Worm (Caenorhabditis elegans) whole organism, young adult: ENCODE data around the gene tut-1.

Experiments used
- B0035.1 ChIP-seq: sonication (generic microtip); optimal IDR thresholded peaks from 2 replicates; lab custom pipeline; 2016; ENCODE audit warnings: missing genetic modification characterization, mild to moderate bottlenecking, missing compliant biosample characterization, missing genotype, missing genetic modification reagents
- F10E7.11 ChIP-seq: sonication (generic microtip); optimal IDR thresholded peaks from 2 replicates; lab custom pipeline; 2017; ENCODE audit warnings: mild to moderate bottlenecking, missing genetic modification characterization, moderate library complexity, missing compliant biosample characterization
- F22D6.2 ChIP-seq: sonication (generic microtip); optimal IDR thresholded peaks from 2 replicates; lab custom pipeline; 2016; ENCODE audit warnings: mild to moderate bottlenecking, missing genetic modification characterization, missing compliant biosample characterization
- F39B2.1 ChIP-seq: fragments of 200-800 bp; sonication (Bioruptor generic); IDR thresholded peaks from 2 replicates; pipeline ENCODE4 v1.3.6; 2022; ENCODE audit warnings: missing genetic modification reagents, missing genetic modification characterization, missing compliant biosample characterization
- F55B11.4 ChIP-seq: sonication (generic microtip); optimal IDR thresholded peaks from 2 replicates; lab custom pipeline; 2016; ENCODE audit warnings: missing compliant biosample characterization, missing genetic modification characterization, borderline replicate concordance; ENCODE audit not compliant: insufficient read depth
- F57A8.1 ChIP-seq: fragments of 200-800 bp; sonication (Bioruptor generic); optimal IDR thresholded peaks from 2 replicates; lab custom pipeline; 2018; ENCODE audit warnings: mild to moderate bottlenecking, missing genetic modification characterization, moderate library complexity, missing compliant biosample characterization
- F57C9.4 ChIP-seq: sonication (generic microtip); optimal IDR thresholded peaks from 2 replicates; lab custom pipeline; 2017; ENCODE audit warnings: mild to moderate bottlenecking, missing genetic modification characterization, missing compliant biosample characterization
- K11D2.4 ChIP-seq: fragments of 200-800 bp; sonication (Bioruptor generic); IDR thresholded peaks from 2 replicates; pipeline ENCODE4 v1.3.6; 2022; ENCODE audit warnings: missing genetic modification reagents, missing genetic modification characterization, missing compliant biosample characterization
- Y56A3A.18 ChIP-seq: fragments of 200-800 bp; sonication (Bioruptor generic); IDR thresholded peaks from 2 replicates; pipeline ENCODE4 v1.3.6; 2022; ENCODE audit warnings: missing genetic modification reagents, missing genetic modification characterization, missing compliant biosample characterization
- akir-1 ChIP-seq: fragments of 200-800 bp; sonication (Bioruptor generic); optimal IDR thresholded peaks from 2 replicates; lab custom pipeline; 2018; ENCODE audit warnings: mild to moderate bottlenecking, missing genetic modification characterization, moderate library complexity, missing compliant biosample characterization
- atf-7 ChIP-seq: sonication (generic microtip); optimal IDR thresholded peaks from 2 replicates; lab custom pipeline; 2017; ENCODE audit warnings: mild to moderate bottlenecking, missing genetic modification characterization, missing compliant biosample characterization
- athp-1 ChIP-seq: sonication (generic microtip); optimal IDR thresholded peaks from 2 replicates; lab custom pipeline; 2017; ENCODE audit warnings: mild to moderate bottlenecking, missing genetic modification characterization, missing compliant biosample characterization
- bed-1 ChIP-seq: fragments of 200-800 bp; sonication (Bioruptor generic); IDR thresholded peaks from 2 replicates; pipeline ENCODE4 v1.3.6; 2022; ENCODE audit warnings: missing genetic modification reagents, missing genetic modification characterization, missing compliant biosample characterization
- bed-2 ChIP-seq: fragments of 200-800 bp; sonication (Bioruptor generic); IDR thresholded peaks from 2 replicates; pipeline ENCODE4 v1.3.6; 2022; ENCODE audit warnings: missing genetic modification reagents, missing genetic modification characterization, missing compliant biosample characterization
- ceh-100 ChIP-seq: fragments of 200-800 bp; sonication (Bioruptor generic); IDR thresholded peaks from 2 replicates; pipeline ENCODE4 v1.3.6; 2022; ENCODE audit warnings: missing genetic modification reagents, missing genetic modification characterization, missing compliant biosample characterization
- ceh-27 ChIP-seq: fragments of 200-800 bp; sonication (Bioruptor generic); optimal IDR thresholded peaks from 2 replicates; lab custom pipeline; 2018; ENCODE audit warnings: mild to moderate bottlenecking, missing genetic modification characterization, moderate library complexity, missing compliant biosample characterization
- ceh-40 ChIP-seq: fragments of 200-800 bp; sonication (Bioruptor generic); IDR thresholded peaks from 2 replicates; pipeline ENCODE4 v1.3.6; 2022; ENCODE audit warnings: missing genetic modification characterization, missing compliant biosample characterization
- ceh-79 ChIP-seq: sonication (generic microtip); optimal IDR thresholded peaks from 2 replicates; lab custom pipeline; 2017; ENCODE audit warnings: mild to moderate bottlenecking, missing genetic modification characterization, missing compliant biosample characterization
- die-1 ChIP-seq: sonication (generic microtip); optimal IDR thresholded peaks from 2 replicates; lab custom pipeline; 2016; ENCODE audit warnings: missing genotype, mild to moderate bottlenecking, missing genetic modification characterization, missing compliant biosample characterization
- egl-18 ChIP-seq: fragments of 200-800 bp; sonication (Bioruptor generic); IDR thresholded peaks from 2 replicates; pipeline ENCODE4 v1.3.6; 2022; ENCODE audit warnings: missing genetic modification reagents, missing genetic modification characterization, missing compliant biosample characterization
- ekl-4 ChIP-seq: fragments of 200-800 bp; sonication (Bioruptor generic); IDR thresholded peaks from 2 replicates; pipeline ENCODE4 v1.3.6; 2022; ENCODE audit warnings: missing genetic modification reagents, missing genetic modification characterization, missing compliant biosample characterization
- him-1 ChIP-seq: sonication (generic microtip); optimal IDR thresholded peaks from 2 replicates; lab custom pipeline; 2016; ENCODE audit warnings: missing genotype, missing genetic modification reagents, missing genetic modification characterization, missing compliant biosample characterization
- hlh-26 ChIP-seq: fragments of 200-800 bp; sonication (Bioruptor generic); conservative IDR thresholded peaks from 2 replicates; pipeline ENCODE4 v1.3.6; 2022; ENCODE audit warnings: missing genetic modification reagents, missing genetic modification characterization, missing compliant biosample characterization
- hmg-20 ChIP-seq: fragments of 200-800 bp; sonication (Bioruptor generic); IDR thresholded peaks from 2 replicates; pipeline ENCODE4 v1.3.6; 2022; ENCODE audit warnings: missing genetic modification reagents, missing genetic modification characterization, missing compliant biosample characterization
- hrde-1 ChIP-seq: sonication (generic microtip); optimal IDR thresholded peaks from 2 replicates; lab custom pipeline; 2016; ENCODE audit warnings: missing genetic modification characterization, mild to moderate bottlenecking, missing compliant biosample characterization, moderate library complexity, missing genotype, missing genetic modification reagents, borderline replicate concordance
- hsf-1 ChIP-seq: fragments of 200-800 bp; sonication (Bioruptor generic); IDR thresholded peaks from 2 replicates; pipeline ENCODE4 v1.3.6; 2022; ENCODE audit warnings: missing genetic modification reagents, missing genetic modification characterization, missing compliant biosample characterization
- lin-26 ChIP-seq: fragments of 200-800 bp; sonication (Bioruptor generic); IDR thresholded peaks from 2 replicates; pipeline ENCODE4 v1.3.6; 2022; ENCODE audit warnings: missing genetic modification reagents, missing genetic modification characterization, missing compliant biosample characterization
- lin-35 ChIP-seq, 3 experiments: fragments of 150-350 bp in 2 of 3; sonication (generic microtip) in 1 of 3; optimal IDR thresholded peaks; 2 replicates each; lab custom pipeline; 2014 to 2018; ENCODE audit warnings: missing biosample characterization in 3 of 3, missing genetic modification characterization in 3 of 3, missing genetic modification reagents in 3 of 3
- lin-40 ChIP-seq: sonication (generic microtip); optimal IDR thresholded peaks from 2 replicates; lab custom pipeline; 2016; ENCODE audit warnings: missing genetic modification characterization, mild to moderate bottlenecking, missing compliant biosample characterization, missing genotype, missing genetic modification reagents
- lir-1 ChIP-seq: fragments of 200-800 bp; sonication (Bioruptor generic); conservative IDR thresholded peaks from 2 replicates; pipeline ENCODE4 v1.3.6; 2022; ENCODE audit warnings: missing genetic modification reagents, missing genetic modification characterization, missing compliant biosample characterization
- madf-6 ChIP-seq: fragments of 200-800 bp; sonication (Bioruptor generic); IDR thresholded peaks from 2 replicates; pipeline ENCODE4 v1.3.6; 2022; ENCODE audit warnings: missing genetic modification reagents, missing genetic modification characterization, missing compliant biosample characterization
- mcd-1 ChIP-seq: fragments of 200-800 bp; sonication (Bioruptor generic); IDR thresholded peaks from 2 replicates; pipeline ENCODE4 v1.3.6; 2022; ENCODE audit warnings: missing genetic modification reagents, missing genetic modification characterization, missing compliant biosample characterization
- mxl-1 ChIP-seq: sonication (generic microtip); optimal IDR thresholded peaks from 2 replicates; lab custom pipeline; 2016; ENCODE audit warnings: missing genetic modification characterization, missing compliant biosample characterization
- pbrm-1 ChIP-seq: fragments of 200-800 bp; sonication (Bioruptor generic); IDR thresholded peaks from 2 replicates; pipeline ENCODE4 v1.3.6; 2022; ENCODE audit warnings: missing genetic modification reagents, missing genetic modification characterization, missing compliant biosample characterization
- pha-4 ChIP-seq: fragments of 150-350 bp; sonication (generic microtip); optimal IDR thresholded peaks from 2 replicates; lab custom pipeline; 2014; ENCODE audit warnings: missing biosample characterization, missing genetic modification reagents, missing genetic modification characterization
- snpc-3.4 ChIP-seq: sonication (generic microtip); optimal IDR thresholded peaks from 2 replicates; lab custom pipeline; 2017; ENCODE audit warnings: missing genetic modification characterization, mild to moderate bottlenecking, missing compliant biosample characterization, antibody characterized with exemption, moderate library complexity, missing genotype, missing genetic modification reagents
- tbp1 ChIP-seq: fragments of 200-800 bp; sonication (Bioruptor generic); optimal IDR thresholded peaks from 2 replicates; lab custom pipeline; 2018; ENCODE audit warnings: mild to moderate bottlenecking, missing genetic modification characterization, missing compliant biosample characterization
- ztf-18 ChIP-seq: sonication (generic microtip); optimal IDR thresholded peaks from 2 replicates; lab custom pipeline; 2016; ENCODE audit warnings: missing genotype, mild to moderate bottlenecking, missing genetic modification characterization, missing compliant biosample characterization
- ztf-28 ChIP-seq: fragments of 200-800 bp; sonication (Bioruptor generic); IDR thresholded peaks from 2 replicates; pipeline ENCODE4 v1.3.6; 2022; ENCODE audit warnings: missing genetic modification reagents, missing genetic modification characterization, missing compliant biosample characterization
- ztf-3 ChIP-seq: fragments of 200-800 bp; sonication (Bioruptor generic); optimal IDR thresholded peaks from 2 replicates; lab custom pipeline; 2018; ENCODE audit warnings: mild to moderate bottlenecking, missing genetic modification characterization, missing compliant biosample characterization

Gene tut-1

DNA sequence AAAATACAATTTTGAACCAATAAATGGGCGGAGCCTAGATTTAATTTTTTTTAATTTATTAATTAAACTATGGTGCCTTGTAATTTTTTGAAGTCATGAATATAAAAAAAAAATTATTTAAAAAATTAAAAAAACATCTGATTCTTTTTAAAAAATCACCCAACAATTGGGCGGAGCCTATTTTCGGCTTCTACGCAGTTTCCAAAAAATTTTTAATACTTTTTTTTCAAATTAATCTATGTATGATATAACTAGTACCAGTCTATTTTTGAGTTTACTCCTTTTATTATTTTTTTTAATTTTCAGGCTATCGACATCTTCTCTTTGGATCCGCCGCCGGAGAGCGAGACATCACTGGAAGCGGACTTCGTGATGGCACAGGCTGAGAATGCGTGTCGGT, 29.8 kb downstream of the tut-1 start, which contains the start of gene tpa-1:
TSS of gene tpa-1 (plus strand) at position 301 of the 400 bp plus-strand sequence.
- TF ChIP-seq B0035.1 (tag; lab: Kevin White, UChicago) (no peak), F22D6.2 (tag; lab: Kevin White, UChicago) (no peak), F39B2.1 (GFP tag; lab: Robert Waterston, UW) (no peak), ztf-18 (tag; lab: Kevin White, UChicago) (no peak), him-1 (tag; lab: Kevin White, UChicago) (no peak), ztf-28 (no peak), K11D2.4 (no peak), snpc-3.4 (tag; lab: Kevin White, UChicago) (no peak), akir-1 (GFP tag; lab: Kevin White, UChicago) (no peak), ceh-40 (GFP tag; lab: Robert Waterston, UW) (no peak), die-1 (tag; lab: Kevin White, UChicago) (no peak), mcd-1 (GFP tag; lab: Robert Waterston, UW) (no peak), hlh-26 (no peak), athp-1 (no peak), ztf-3 (GFP tag; lab: Kevin White, UChicago) (no peak)

DNA sequence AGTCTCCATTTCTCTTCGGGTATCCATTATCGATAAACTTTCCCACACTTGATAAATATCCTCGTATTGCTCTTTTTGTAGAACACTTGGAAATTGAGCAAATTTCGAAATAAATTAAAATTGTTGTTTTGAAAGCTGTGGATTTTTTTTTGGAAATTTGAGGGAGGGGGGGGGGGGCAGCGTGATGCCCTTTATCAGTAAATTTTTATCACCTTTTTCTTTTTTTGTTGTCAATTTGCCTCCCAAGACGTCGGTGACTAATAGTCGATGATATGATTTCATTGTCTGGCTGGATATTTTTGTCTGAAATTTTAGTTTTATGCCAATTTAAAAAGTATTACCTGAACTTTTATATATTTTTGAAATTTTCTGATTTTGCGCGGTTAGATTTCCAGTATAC, 31.5 kb downstream of the tut-1 start, which contains the start of gene scl-23:
TSS of gene scl-23 (minus strand) at position 101 of the 400 bp plus-strand sequence.
- TF ChIP-seq pha-4 = no peak

DNA sequence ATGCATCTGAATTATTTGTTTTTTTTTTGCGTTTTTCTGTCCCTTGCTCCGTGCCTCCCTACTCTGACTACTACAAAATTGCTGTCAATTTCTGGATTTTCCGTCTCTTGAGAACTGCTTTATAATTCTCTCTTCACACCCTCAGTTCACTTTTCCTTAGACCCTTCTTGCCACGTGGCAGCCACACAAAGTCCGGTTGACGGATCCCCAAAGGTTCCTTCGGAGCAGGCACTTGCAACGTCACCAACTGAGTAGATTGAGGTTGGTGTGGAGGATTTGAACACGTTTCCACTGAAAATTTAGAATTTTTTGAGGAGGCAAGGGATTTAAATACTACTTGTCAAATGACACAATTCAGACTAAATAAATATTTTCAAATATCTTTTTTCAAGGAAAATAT, 34.8 kb downstream of the tut-1 start:
- TF ChIP-seq tbp1 (GFP tag; lab: Kevin White, UChicago) (no peak), lir-1 (GFP tag; lab: Robert Waterston, UW) (no peak), F55B11.4 (tag; lab: Kevin White, UChicago) (no peak), ceh-100 (no peak), F57C9.4 (tag; lab: Kevin White, UChicago) (no peak), mxl-1 (tag; lab: Kevin White, UChicago) (no peak), bed-1 (GFP tag; lab: Robert Waterston, UW) (no peak), lin-26 (GFP tag; lab: Robert Waterston, UW) (no peak), ceh-27 (GFP tag; lab: Kevin White, UChicago) (no peak), akir-1 (GFP tag; lab: Kevin White, UChicago) (no peak), egl-18 (GFP tag; lab: Robert Waterston, UW) (no peak), Y56A3A.18 (GFP tag; lab: Robert Waterston, UW) (no peak), ekl-4 (GFP tag; lab: Robert Waterston, UW) (no peak), hmg-20 (GFP tag; lab: Robert Waterston, UW) (no peak), bed-2 (GFP tag; lab: Robert Waterston, UW) (no peak), hsf-1 (GFP tag; lab: Robert Waterston, UW) (no peak), atf-7 (tag; lab: Kevin White, UChicago) (no peak)
- TF ChIP-seq, all 124 proteins: peak for 0

DNA sequence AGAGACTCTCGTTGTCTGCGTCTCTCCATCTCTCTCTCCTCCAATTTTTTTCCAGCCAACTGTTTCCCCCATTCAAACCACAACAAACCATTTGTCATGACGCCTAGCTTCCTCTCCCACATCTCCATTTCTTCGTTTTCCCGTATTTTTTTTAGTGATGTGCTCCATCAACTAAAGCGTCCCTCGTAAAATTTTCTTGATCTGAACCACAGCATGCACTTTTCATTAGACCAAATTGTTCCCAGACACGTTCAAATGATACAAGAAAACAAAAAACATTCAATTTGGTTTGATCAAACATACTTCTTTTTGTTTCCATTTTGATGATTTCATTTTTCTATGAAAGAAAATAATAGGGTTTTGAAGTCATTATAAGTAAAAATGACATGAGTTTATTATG, 39.2 kb downstream of the tut-1 start:
- TF ChIP-seq ceh-79 (tag; lab: Kevin White, UChicago) = no peak
- no peak for TF ChIP-seq madf-6 (GFP tag; lab: Robert Waterston, UW)
- TF ChIP-seq F10E7.11 (tag; lab: Kevin White, UChicago) = no peak
- TF ChIP-seq pbrm-1 (GFP tag; lab: Robert Waterston, UW) = no peak
- TF ChIP-seq hrde-1 (tag; lab: Kevin White, UChicago) = no peak
- no peak for TF ChIP-seq lin-35 (GFP tag; optimal IDR thresholded peaks at IDR 0.05; lab: Kevin White, UChicago)
- no peak for TF ChIP-seq lin-40 (tag; lab: Kevin White, UChicago)
- no peak for TF ChIP-seq F57A8.1 (GFP tag; lab: Kevin White, UChicago)
